Fruit fly (Drosophila melanogaster): ENCODE measurements around the gene CG5391.

dm6 chr3R:22381077-22381476, 47.1 kb upstream of the CG5391 start, which contains the start of gene CG43342:
- TF ChIP-seq CTCF (optimal IDR thresholded peaks at IDR 0.05): no peak
- TF ChIP-seq CG8478 (optimal IDR thresholded peaks at IDR 0.05): no peak

Measured in S2 (cell line).